Fruit fly (Drosophila melanogaster): ENCODE results near the gene CG31131.

CG31131 gene

dm6 chr3R:27925000-27925970 lies 37.7 kb downstream of the CG31131 start, which contains the start of gene mino:
TSS of gene mino (plus strand) at chr3R:27925191.
- TF ChIP-seq Dll (optimal IDR thresholded peaks at IDR 0.05) = peak; percentile 28
- no peak for TF ChIP-seq psq (optimal IDR thresholded peaks at IDR 0.05)
- no peak for TF ChIP-seq usp (GFP tag; optimal IDR thresholded peaks at IDR 0.05)

dm6 chr3R:27922673-27923175 lies 40.3 kb downstream of the CG31131 start, which contains the start of gene RpL4:
TSS of gene RpL4 (plus strand) at chr3R:27922821.
- no peak for TF ChIP-seq pan (optimal IDR thresholded peaks at IDR 0.05)
- TF ChIP-seq CG8478 (optimal IDR thresholded peaks at IDR 0.05) = no peak
- no peak for TF ChIP-seq EcR (GFP tag; optimal IDR thresholded peaks at IDR 0.05)
- TF ChIP-seq psq (optimal IDR thresholded peaks at IDR 0.05) = no peak
- TF ChIP-seq Dll (optimal IDR thresholded peaks at IDR 0.05) = no peak
- no peak for TF ChIP-seq usp (GFP tag; optimal IDR thresholded peaks at IDR 0.05)

dm6 chr3R:27921982-27922672 lies 40.9 kb downstream of the CG31131 start, which contains the start of gene BCAS2:
TSS of gene BCAS2 (minus strand) at chr3R:27922356.
- no peak for TF ChIP-seq EcR (GFP tag; optimal IDR thresholded peaks at IDR 0.05)
- TF ChIP-seq CG8478 (optimal IDR thresholded peaks at IDR 0.05) = no peak
- TF ChIP-seq Dll (optimal IDR thresholded peaks at IDR 0.05) = no peak
- no peak for TF ChIP-seq pan (optimal IDR thresholded peaks at IDR 0.05)
- no peak for TF ChIP-seq usp (GFP tag; optimal IDR thresholded peaks at IDR 0.05)
- no peak for TF ChIP-seq psq (optimal IDR thresholded peaks at IDR 0.05)

- TF ChIP-seq EcR (GFP tag; optimal IDR thresholded peaks at IDR 0.05) = no peak
- TF ChIP-seq Dll (optimal IDR thresholded peaks at IDR 0.05) = no peak
- no peak for TF ChIP-seq CG8478 (optimal IDR thresholded peaks at IDR 0.05)
- TF ChIP-seq pan (optimal IDR thresholded peaks at IDR 0.05) = no peak
- TF ChIP-seq usp (GFP tag; optimal IDR thresholded peaks at IDR 0.05) = no peak
- TF ChIP-seq psq (optimal IDR thresholded peaks at IDR 0.05) = no peak
Observed at dm6 chr3R:27920883-27921282, 42.1 kb downstream of the CG31131 start, which contains the start of gene CG12259. TSS of gene CG12259 (minus strand) at chr3R:27921089.

- no peak for TF ChIP-seq CG8478 (optimal IDR thresholded peaks at IDR 0.05)
- no peak for TF ChIP-seq pan (optimal IDR thresholded peaks at IDR 0.05)
- no peak for TF ChIP-seq usp (GFP tag; optimal IDR thresholded peaks at IDR 0.05)
- no peak for TF ChIP-seq psq (optimal IDR thresholded peaks at IDR 0.05)
- no peak for TF ChIP-seq Dll (optimal IDR thresholded peaks at IDR 0.05)
- TF ChIP-seq EcR (GFP tag; optimal IDR thresholded peaks at IDR 0.05) = no peak
Observed at dm6 chr3R:27919385-27919789, 43.6 kb downstream of the CG31131 start, which contains the start of gene Boh1. TSS of gene Boh1 (minus strand) at chr3R:27919460.

dm6 chr3R:27916355-27917019 lies 46.5 kb downstream of the CG31131 start, which contains the start of the genes CG5003 and mRpS22:
TSS of gene CG5003 (minus strand) at chr3R:27916516.
TSS of gene mRpS22 (plus strand) at chr3R:27916908.
- TF ChIP-seq pan (optimal IDR thresholded peaks at IDR 0.05) = no peak
- TF ChIP-seq Dll (optimal IDR thresholded peaks at IDR 0.05) = no peak
- no peak for TF ChIP-seq EcR (GFP tag; optimal IDR thresholded peaks at IDR 0.05)
- no peak for TF ChIP-seq usp (GFP tag; optimal IDR thresholded peaks at IDR 0.05)
- no peak for TF ChIP-seq CG8478 (optimal IDR thresholded peaks at IDR 0.05)
- no peak for TF ChIP-seq psq (optimal IDR thresholded peaks at IDR 0.05)

- TF ChIP-seq usp (GFP tag; optimal IDR thresholded peaks at IDR 0.05) = no peak
- no peak for TF ChIP-seq CG8478 (optimal IDR thresholded peaks at IDR 0.05)
- no peak for TF ChIP-seq pan (optimal IDR thresholded peaks at IDR 0.05)
- TF ChIP-seq psq (optimal IDR thresholded peaks at IDR 0.05) = no peak
- TF ChIP-seq Dll (optimal IDR thresholded peaks at IDR 0.05) = no peak
- TF ChIP-seq EcR (GFP tag; optimal IDR thresholded peaks at IDR 0.05) = no peak
Observed at dm6 chr3R:27912147-27912546, 50.9 kb downstream of the CG31131 start, which contains the start of gene mil. TSS of gene mil (plus strand) at chr3R:27912447.
